Worm (Caenorhabditis elegans): ENCODE results near the gene clec-147.

clec-147 gene

DNA sequence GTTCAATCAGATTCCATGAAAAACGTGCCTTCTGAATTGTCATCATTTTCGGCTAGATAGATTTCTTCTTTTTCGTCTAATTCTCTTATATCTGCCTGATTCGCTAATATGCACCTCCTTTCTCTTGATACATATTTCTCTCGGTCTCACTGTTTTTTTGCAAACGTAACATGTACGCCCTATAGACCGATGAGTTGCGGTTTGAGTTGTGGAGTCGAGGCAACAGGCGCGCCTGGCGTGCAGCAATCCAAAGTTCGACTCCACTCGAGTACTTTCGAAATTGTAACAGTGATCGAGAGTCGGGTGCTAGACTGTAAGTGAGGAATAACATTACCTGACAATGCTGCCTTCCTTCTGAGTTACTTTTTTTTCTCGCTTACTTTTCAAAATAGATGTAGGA lies 40.8 kb downstream of the clec-147 start (continued):
- TF ChIP-seq sdz-12 (GFP tag; optimal IDR thresholded peaks at IDR 0.05): peak; percentile 59
- TF ChIP-seq lir-3 (tag; optimal IDR thresholded peaks at IDR 0.05): peak; percentile 88
- TF ChIP-seq F37D6.2 (tag; optimal IDR thresholded peaks at IDR 0.05): peak; percentile 74
- peak; percentile 83 for TF ChIP-seq mxl-3 (GFP tag; optimal IDR thresholded peaks at IDR 0.05)
- peak; percentile 60 to 92 for TF ChIP-seq daf-16 (GFP tag; optimal IDR thresholded peaks at IDR 0.05)
- TF ChIP-seq daf-16 (tag; optimal IDR thresholded peaks at IDR 0.05): peak; percentile 77
- TF ChIP-seq pha-4 (GFP tag; IDR thresholded peaks at IDR 0.05): peak; percentile 93
- TF ChIP-seq pha-4 (tag; optimal IDR thresholded peaks at IDR 0.05): no peak
- TF ChIP-seq dmd-9 (GFP tag; IDR thresholded peaks at IDR 0.05): peak; percentile 76
- peak; percentile 41 for TF ChIP-seq zip-2 (tag; optimal IDR thresholded peaks at IDR 0.05)
- TF ChIP-seq madf-9 (GFP tag; conservative IDR thresholded peaks at IDR 0.05): peak; percentile 79
- TF ChIP-seq ZK337.2 (GFP tag; IDR thresholded peaks at IDR 0.05): peak; percentile 75
- peak; percentile 78 to 88; a peak in 2 of 4 replicates for TF ChIP-seq madf-5 (GFP tag; IDR thresholded peaks at IDR 0.05)
- peak; percentile 91 for TF ChIP-seq nhr-28 (tag; optimal IDR thresholded peaks at IDR 0.05)
- peak; percentile 41 for TF ChIP-seq attf-4 (tag; optimal IDR thresholded peaks at IDR 0.05)
- TF ChIP-seq gei-8 (GFP tag; optimal IDR thresholded peaks at IDR 0.05): peak; percentile 89
- peak; percentile 85 for TF ChIP-seq lin-38 (GFP tag; IDR thresholded peaks at IDR 0.05)
- TF ChIP-seq lin-39 (tag; optimal IDR thresholded peaks at IDR 0.05): no peak
- TF ChIP-seq F49E8.2 (tag; optimal IDR thresholded peaks at IDR 0.05; ENCODE audit: borderline replicate concordance): peak; percentile 78
- peak; percentile 80 for TF ChIP-seq nhr-25 (tag; optimal IDR thresholded peaks at IDR 0.05; ENCODE audit: borderline replicate concordance, insufficient read depth)
- peak; percentile 92 for TF ChIP-seq F44E2.7 (GFP tag; IDR thresholded peaks at IDR 0.05)
- no peak for TF ChIP-seq zag-1 (tag; optimal IDR thresholded peaks at IDR 0.05)
- TF ChIP-seq ctbp-1 (GFP tag; IDR thresholded peaks at IDR 0.05): peak; percentile 76
- peak; percentile 86 for TF ChIP-seq Y105C5A.15 (GFP tag; IDR thresholded peaks at IDR 0.05)
- TF ChIP-seq rbr-2 (tag; optimal IDR thresholded peaks at IDR 0.05): peak; percentile 77
- TF ChIP-seq nhr-41 (GFP tag; IDR thresholded peaks at IDR 0.05): peak; percentile 87
- TF ChIP-seq ztf-7 (tag; optimal IDR thresholded peaks at IDR 0.05): peak; percentile 61
- peak; percentile 60 for TF ChIP-seq mxl-2 (GFP tag; conservative IDR thresholded peaks at IDR 0.05)
- no peak for TF ChIP-seq nhr-76 (tag; optimal IDR thresholded peaks at IDR 0.05)
- peak; percentile 92 for TF ChIP-seq mes-2 (tag; optimal IDR thresholded peaks at IDR 0.05; ENCODE audit: poor library complexity, severe bottlenecking)
- peak; percentile 66 for TF ChIP-seq snpc-4 (tag; optimal IDR thresholded peaks at IDR 0.05)
- peak; percentile 55 for TF ChIP-seq nhr-11 (tag; optimal IDR thresholded peaks at IDR 0.05)
- TF ChIP-seq hlh-11 (tag; optimal IDR thresholded peaks at IDR 0.05): peak; percentile 80

ce11 chrII:14495341-14495740 lies 42.3 kb downstream of the clec-147 start:
- TF ChIP-seq snpc-4 (tag; optimal IDR thresholded peaks at IDR 0.05): no peak
- no peak for TF ChIP-seq sdz-12 (GFP tag; optimal IDR thresholded peaks at IDR 0.05)
- peak; percentile 30 for TF ChIP-seq dmd-6 (GFP tag; IDR thresholded peaks at IDR 0.05)
- no peak for TF ChIP-seq D1046.2 (GFP tag; IDR thresholded peaks at IDR 0.05)
- no peak for TF ChIP-seq snpc-1.2 (GFP tag; IDR thresholded peaks at IDR 0.05)
- no peak for TF ChIP-seq hmg-1.1 (GFP tag; IDR thresholded peaks at IDR 0.05)
- TF ChIP-seq ceh-44 (GFP tag; IDR thresholded peaks at IDR 0.05): no peak
- TF ChIP-seq jun-1 (tag; optimal IDR thresholded peaks at IDR 0.05): no peak
- TF ChIP-seq ZK337.2 (GFP tag; IDR thresholded peaks at IDR 0.05): no peak
- TF ChIP-seq tag-97 (GFP tag; IDR thresholded peaks at IDR 0.05): no peak
- no peak for TF ChIP-seq F26F4.8 (GFP tag; conservative IDR thresholded peaks at IDR 0.05)
- no peak for TF ChIP-seq lin-1 (GFP tag; IDR thresholded peaks at IDR 0.05)
- no peak for TF ChIP-seq tra-1 (GFP tag; IDR thresholded peaks at IDR 0.05)
- TF ChIP-seq Y5F2A.4 (GFP tag; optimal IDR thresholded peaks at IDR 0.05): no peak
- no peak for TF ChIP-seq T20F7.1 (GFP tag; optimal IDR thresholded peaks at IDR 0.05)
- TF ChIP-seq dve-1 (tag; optimal IDR thresholded peaks at IDR 0.05; ENCODE audit: insufficient read depth): peak; percentile 73
- no peak for TF ChIP-seq ceh-82 (tag; optimal IDR thresholded peaks at IDR 0.05)
- no peak for TF ChIP-seq arid-1 (GFP tag; conservative IDR thresholded peaks at IDR 0.05)
- TF ChIP-seq ceh-28 (tag; optimal IDR thresholded peaks at IDR 0.05): no peak
- TF ChIP-seq F10B5.3 (tag; optimal IDR thresholded peaks at IDR 0.05): no peak
- no peak for TF ChIP-seq nhr-42 (GFP tag; IDR thresholded peaks at IDR 0.05)
- TF ChIP-seq unc-62 (GFP tag; optimal IDR thresholded peaks at IDR 0.05 in 1 of 2): no peak
- no peak for TF ChIP-seq unc-62 (tag; optimal IDR thresholded peaks at IDR 0.05)
